Worm (Caenorhabditis elegans): ENCODE results near the gene D1005.4.

ce11 chrX:1453770-1454169 lies 31.8 kb downstream of the D1005.4 start, which contains the start of gene cebp-1:
- TF ChIP-seq nhr-12 (tag; optimal IDR thresholded peaks at IDR 0.05) (no peak), dmd-4 (tag; optimal IDR thresholded peaks at IDR 0.05) (no peak), egl-27 (tag; optimal IDR thresholded peaks at IDR 0.05) (peak; percentile 33), unc-62 (GFP tag; optimal IDR thresholded peaks at IDR 0.05) (no peak), nhr-77 (tag; optimal IDR thresholded peaks at IDR 0.05) (no peak), nhr-237 (tag; optimal IDR thresholded peaks at IDR 0.05) (no peak), ama-1 (optimal IDR thresholded peaks at IDR 0.05) (peak; percentile 30), mbf-1 (tag; optimal IDR thresholded peaks at IDR 0.05) (no peak), lin-39 (tag; optimal IDR thresholded peaks at IDR 0.05) (no peak), snpc-4 (tag; optimal IDR thresholded peaks at IDR 0.05) (no peak), mdl-1 (tag; optimal IDR thresholded peaks at IDR 0.05) (no peak), ztf-11 (tag; optimal IDR thresholded peaks at IDR 0.05) (no peak)
